Fruit fly (Drosophila melanogaster) whole organism, embryonic: ENCODE data around the gene CG6236.

Experiments used
- Bgb ChIP-seq: fragments of 200-800 bp; sonication (Bioruptor generic); IDR thresholded peaks from 2 replicates; pipeline ENCODE4 v1.3.6; 2022; ENCODE audit warnings: missing biosample characterization, missing genetic modification characterization; ENCODE audit not compliant: partially characterized antibody
- CG10321 ChIP-seq: fragments of 200-800 bp; sonication (Bioruptor generic); IDR thresholded peaks from 2 replicates; pipeline ENCODE4 v1.3.6; 2022; ENCODE audit warnings: missing biosample characterization, missing genetic modification characterization
- CG10543 ChIP-seq: fragments of 200-800 bp; sonication (Bioruptor generic); optimal IDR thresholded peaks from 3 replicates; lab custom pipeline; 2017; ENCODE audit warnings: missing biosample characterization, mild to moderate bottlenecking, missing genetic modification characterization, moderate library complexity
- CG12104 ChIP-seq: fragments of 200-800 bp; sonication (Bioruptor generic); optimal IDR thresholded peaks from 3 replicates; lab custom pipeline; 2016; ENCODE audit warnings: missing biosample characterization, missing genetic modification characterization
- CG14667 ChIP-seq: fragments of 200-800 bp; sonication (Bioruptor generic); IDR thresholded peaks from 2 replicates; pipeline ENCODE4 v1.3.6; 2022; ENCODE audit warnings: missing biosample characterization, missing genetic modification characterization
- CG14710 ChIP-seq: fragments of 200-800 bp; sonication (Bioruptor generic); optimal IDR thresholded peaks from 3 replicates; lab custom pipeline; 2019; ENCODE audit warnings: missing biosample characterization, mild to moderate bottlenecking, missing genetic modification characterization, moderate library complexity
- CG15514 ChIP-seq: fragments of 200-800 bp; sonication (Bioruptor generic); optimal IDR thresholded peaks from 3 replicates; lab custom pipeline; 2017; ENCODE audit warnings: missing biosample characterization, missing genetic modification characterization, mild to moderate bottlenecking, moderate library complexity, missing genetic modification reagents
- CG18599 ChIP-seq: fragments of 200-800 bp; sonication (Bioruptor generic); optimal IDR thresholded peaks from 3 replicates; lab custom pipeline; 2017; ENCODE audit warnings: missing biosample characterization, missing genetic modification characterization, mild to moderate bottlenecking, moderate library complexity, missing genetic modification reagents
- CG31365 ChIP-seq: fragments of 200-800 bp; sonication (Bioruptor generic); optimal IDR thresholded peaks from 2 replicates; lab custom pipeline; 2018; ENCODE audit warnings: missing biosample characterization, mild to moderate bottlenecking, missing genetic modification characterization
- CG33557 ChIP-seq: fragments of 200-800 bp; sonication (Bioruptor generic); optimal IDR thresholded peaks from 2 replicates; lab custom pipeline; 2019; ENCODE audit warnings: missing biosample characterization, mild to moderate bottlenecking, missing genetic modification characterization, moderate library complexity
- CG34224 ChIP-seq: fragments of 200-800 bp; sonication (Bioruptor generic); IDR thresholded peaks from 3 replicates; pipeline ENCODE4 v1.3.6; 2022; ENCODE audit warnings: missing biosample characterization, missing genetic modification characterization; ENCODE audit not compliant: partially characterized antibody
- CG43689 ChIP-seq: fragments of 200-800 bp; sonication (Bioruptor generic); IDR thresholded peaks from 2 replicates; pipeline ENCODE4 v1.3.6; 2022; ENCODE audit warnings: missing biosample characterization, missing genetic modification characterization
- CG4730 ChIP-seq: fragments of 200-800 bp; sonication (Bioruptor generic); IDR thresholded peaks from 2 replicates; pipeline ENCODE4 v1.3.6; 2022; ENCODE audit warnings: missing biosample characterization, missing genetic modification characterization
- CG5180 ChIP-seq: fragments of 200-800 bp; sonication (Bioruptor generic); optimal IDR thresholded peaks from 3 replicates; lab custom pipeline; 2017; ENCODE audit warnings: missing biosample characterization, missing genetic modification characterization, mild to moderate bottlenecking, moderate library complexity, missing genetic modification reagents
- CG6254 ChIP-seq: fragments of 200-800 bp; sonication (Bioruptor generic); optimal IDR thresholded peaks from 3 replicates; lab custom pipeline; 2017; ENCODE audit warnings: mild to moderate bottlenecking, missing biosample characterization, missing genetic modification reagents, missing genetic modification characterization
- CG6272 ChIP-seq: fragments of 200-800 bp; sonication (Bioruptor generic); IDR thresholded peaks from 2 replicates; pipeline ENCODE4 v1.3.6; 2022; ENCODE audit warnings: missing biosample characterization, missing genetic modification characterization
- CG7745 ChIP-seq: fragments of 200-800 bp; sonication (Bioruptor generic); optimal IDR thresholded peaks from 2 replicates; lab custom pipeline; 2018; ENCODE audit warnings: missing biosample characterization, mild to moderate bottlenecking, missing genetic modification characterization, moderate library complexity
- CG7987 ChIP-seq: fragments of 200-800 bp; sonication (Bioruptor generic); optimal IDR thresholded peaks from 2 replicates; lab custom pipeline; 2018; ENCODE audit warnings: missing biosample characterization, mild to moderate bottlenecking, missing genetic modification characterization, moderate library complexity
- CG8944 ChIP-seq: fragments of 200-800 bp; sonication (Bioruptor generic); optimal IDR thresholded peaks from 3 replicates; lab custom pipeline; 2016; ENCODE audit warnings: missing biosample characterization, missing genetic modification characterization
- CG9215 ChIP-seq: fragments of 200-800 bp; sonication (Bioruptor generic); IDR thresholded peaks from 2 replicates; pipeline ENCODE4 v1.3.6; 2022; ENCODE audit warnings: missing biosample characterization, missing genetic modification characterization
- CG9932 ChIP-seq: fragments of 200-800 bp; sonication (Bioruptor generic); IDR thresholded peaks from 2 replicates; pipeline ENCODE4 v1.3.6; 2022; ENCODE audit warnings: missing biosample characterization, missing genetic modification characterization
- Dad ChIP-seq: fragments of 200-800 bp; sonication (Bioruptor generic); optimal IDR thresholded peaks from 3 replicates; lab custom pipeline; 2016; ENCODE audit warnings: missing biosample characterization, missing genetic modification characterization
- Dip2 ChIP-seq: fragments of 200-800 bp; sonication (Bioruptor generic); IDR thresholded peaks from 2 replicates; pipeline ENCODE4 v1.3.6; 2022; ENCODE audit warnings: missing biosample characterization, missing genetic modification characterization
- Dip3 ChIP-seq: fragments of 200-800 bp; sonication (Bioruptor generic); optimal IDR thresholded peaks from 3 replicates; lab custom pipeline; 2016; ENCODE audit warnings: missing biosample characterization, missing genetic modification characterization
- Dref ChIP-seq: fragments of 200-800 bp; sonication (Bioruptor generic); IDR thresholded peaks from 2 replicates; pipeline ENCODE4 v1.3.6; 2022; ENCODE audit warnings: missing biosample characterization, missing genetic modification characterization
- Ets65A ChIP-seq: fragments of 200-800 bp; sonication (Bioruptor generic); peaks from one replicate; lab custom pipeline; 2016; ENCODE audit warnings: missing biosample characterization, missing genetic modification characterization
- Hr3 ChIP-seq: fragments of 200-800 bp; sonication (Bioruptor generic); optimal IDR thresholded peaks from 3 replicates; lab custom pipeline; 2016; ENCODE audit warnings: missing biosample characterization, missing genetic modification characterization
- Hsf ChIP-seq: fragments of 200-800 bp; sonication (Bioruptor generic); optimal IDR thresholded peaks from 3 replicates; lab custom pipeline; 2016; ENCODE audit warnings: missing biosample characterization, missing genetic modification characterization
- Kr ChIP-seq: fragments of 200-800 bp; sonication (Bioruptor generic); optimal IDR thresholded peaks from 2 replicates; lab custom pipeline; 2017; ENCODE audit warnings: missing biosample characterization, mild to moderate bottlenecking, missing genetic modification characterization
- MTF-1 ChIP-seq: fragments of 200-800 bp; sonication (Bioruptor generic); optimal IDR thresholded peaks from 2 replicates; lab custom pipeline; 2018; ENCODE audit warnings: missing biosample characterization, mild to moderate bottlenecking, missing genetic modification characterization, borderline replicate concordance
- NFAT ChIP-seq: fragments of 200-800 bp; sonication (Bioruptor generic); IDR thresholded peaks from 2 replicates; pipeline ENCODE4 v1.3.6; 2022; ENCODE audit warnings: missing biosample characterization, missing genetic modification characterization
- Spps ChIP-seq: fragments of 200-800 bp; sonication (Bioruptor generic); optimal IDR thresholded peaks from 2 replicates; lab custom pipeline; 2018; ENCODE audit warnings: missing biosample characterization, mild to moderate bottlenecking, missing genetic modification characterization
- Taf1 ChIP-seq: fragments of 200-800 bp; sonication (Bioruptor generic); IDR thresholded peaks from 2 replicates; pipeline ENCODE4 v1.3.6; 2022; ENCODE audit warnings: missing biosample characterization, missing genetic modification characterization
- abd-A ChIP-seq: fragments of 200-800 bp; sonication (Bioruptor generic); optimal IDR thresholded peaks from 3 replicates; lab custom pipeline; 2019; ENCODE audit warnings: missing biosample characterization, mild to moderate bottlenecking, missing genetic modification characterization, moderate library complexity
- ase ChIP-seq: fragments of 200-800 bp; sonication (Bioruptor generic); IDR thresholded peaks from 3 replicates; pipeline ENCODE4 v1.3.6; 2022; ENCODE audit warnings: missing biosample characterization, missing genetic modification characterization
- caup ChIP-seq: fragments of 200-800 bp; sonication (Bioruptor generic); optimal IDR thresholded peaks from 3 replicates; lab custom pipeline; 2017; ENCODE audit warnings: missing biosample characterization, mild to moderate bottlenecking, missing genetic modification characterization, moderate library complexity; ENCODE audit not compliant: severe bottlenecking
- esg ChIP-seq: fragments of 200-800 bp; sonication (Bioruptor generic); conservative IDR thresholded peaks from 2 replicates; pipeline ENCODE4 v1.3.6; 2022; ENCODE audit warnings: missing biosample characterization, missing genetic modification characterization
- exex ChIP-seq: fragments of 200-800 bp; sonication (Bioruptor generic); optimal IDR thresholded peaks from 4 replicates; lab custom pipeline; 2018; ENCODE audit warnings: missing biosample characterization, mild to moderate bottlenecking, missing genetic modification characterization, moderate library complexity
- fd96Cb ChIP-seq: fragments of 200-800 bp; sonication (Bioruptor generic); optimal IDR thresholded peaks from 2 replicates; lab custom pipeline; 2018; ENCODE audit warnings: missing biosample characterization, mild to moderate bottlenecking, missing genetic modification characterization, moderate library complexity
- ftz-f1 ChIP-seq: fragments of 200-800 bp; sonication (Bioruptor generic); optimal IDR thresholded peaks from 2 replicates; lab custom pipeline; 2016; ENCODE audit warnings: missing biosample characterization, missing genetic modification characterization
- gce ChIP-seq: fragments of 200-800 bp; sonication (Bioruptor generic); IDR thresholded peaks from 3 replicates; pipeline ENCODE4 v1.3.6; 2022; ENCODE audit warnings: missing biosample characterization, missing genetic modification characterization
- jumu ChIP-seq: fragments of 200-800 bp; sonication (Bioruptor generic); optimal IDR thresholded peaks from 3 replicates; lab custom pipeline; 2016; ENCODE audit warnings: missing biosample characterization, missing genetic modification characterization
- kni ChIP-seq: fragments of 200-800 bp; sonication (Bioruptor generic); optimal IDR thresholded peaks from 3 replicates; lab custom pipeline; 2017; ENCODE audit warnings: mild to moderate bottlenecking, missing biosample characterization, missing genetic modification reagents, missing genetic modification characterization
- p53 ChIP-seq: fragments of 200-800 bp; sonication (Bioruptor generic); optimal IDR thresholded peaks from 2 replicates; lab custom pipeline; 2016; ENCODE audit warnings: missing biosample characterization, missing genetic modification characterization
- pita ChIP-seq: fragments of 200-800 bp; sonication (Bioruptor generic); optimal IDR thresholded peaks from 2 replicates; lab custom pipeline; 2017; ENCODE audit warnings: missing biosample characterization, mild to moderate bottlenecking, missing genetic modification characterization
- sim ChIP-seq: fragments of 200-800 bp; sonication (Bioruptor generic); IDR thresholded peaks from 2 replicates; pipeline ENCODE4 v1.3.6; 2022; ENCODE audit warnings: missing biosample characterization, missing genetic modification characterization
- slbo ChIP-seq: fragments of 200-800 bp; sonication (Bioruptor generic); IDR thresholded peaks from 2 replicates; pipeline ENCODE4 v1.3.6; 2022; ENCODE audit warnings: missing biosample characterization, missing genetic modification characterization
- ssp ChIP-seq: fragments of 200-800 bp; sonication (Bioruptor generic); IDR thresholded peaks from 2 replicates; pipeline ENCODE4 v1.3.6; 2022; ENCODE audit warnings: missing biosample characterization, missing genetic modification characterization
- sug ChIP-seq: fragments of 200-800 bp; optimal IDR thresholded peaks from 2 replicates; lab custom pipeline; 2019; ENCODE audit warnings: missing biosample characterization, mild to moderate bottlenecking, missing genetic modification characterization, moderate library complexity
- twi ChIP-seq: fragments of 200-800 bp; optimal IDR thresholded peaks from 2 replicates; lab custom pipeline; 2019; ENCODE audit warnings: missing biosample characterization, mild to moderate bottlenecking, missing genetic modification characterization, moderate library complexity
- wek ChIP-seq: fragments of 200-800 bp; sonication (Bioruptor generic); optimal IDR thresholded peaks from 3 replicates; lab custom pipeline; 2018; ENCODE audit warnings: missing biosample characterization, mild to moderate bottlenecking, missing genetic modification characterization, moderate library complexity

The CG6236 gene

dm6 chr3R:15291551-15292223 is 36.4 kb downstream of the CG6236 start (continued):
- TF ChIP-seq CG10321 (GFP tag; lab: Robert Waterston, UW) (no peak), CG8944 (GFP tag; lab: Kevin White, UChicago) (no peak), MTF-1 (GFP tag; lab: Kevin White, UChicago) (no peak), CG10543 (GFP tag; lab: Kevin White, UChicago) (no peak), Dad (GFP tag; lab: Kevin White, UChicago) (no peak), sim (GFP tag; lab: Robert Waterston, UW) (no peak), CG5180 (no peak), esg (GFP tag; lab: Robert Waterston, UW) (no peak), Dref (GFP tag; lab: Robert Waterston, UW) (no peak), ase (GFP tag; lab: Robert Waterston, UW) (no peak), CG12104 (no peak), CG15514 (GFP tag; lab: Kevin White, UChicago) (no peak), abd-A (tag; lab: Kevin White, UChicago) (no peak), Taf1 (GFP tag; lab: Robert Waterston, UW) (no peak), CG33557 (GFP tag; lab: Kevin White, UChicago) (no peak), gce (GFP tag; lab: Robert Waterston, UW) (no peak), CG9932 (GFP tag; lab: Robert Waterston, UW) (no peak), caup (no peak), jumu (GFP tag; lab: Kevin White, UChicago) (no peak), CG6254 (GFP tag; lab: Kevin White, UChicago) (peak; percentile 99), Spps (tag; lab: Kevin White, UChicago) (no peak), ssp (GFP tag; lab: Robert Waterston, UW) (no peak), pita (no peak), CG18599 (GFP tag; lab: Kevin White, UChicago) (peak; percentile 44), CG34224 (GFP tag; lab: Robert Waterston, UW) (no peak), CG6272 (GFP tag; lab: Robert Waterston, UW) (no peak), NFAT (GFP tag; lab: Robert Waterston, UW) (no peak), fd96Cb (tag; lab: Kevin White, UChicago) (no peak), ftz-f1 (GFP tag; lab: Kevin White, UChicago) (no peak), twi (tag; lab: Kevin White, UChicago) (no peak), CG14710 (tag; lab: Kevin White, UChicago) (no peak), exex (tag; lab: Kevin White, UChicago) (peak; percentile 10), CG14667 (GFP tag; lab: Robert Waterston, UW) (no peak), Ets65A (no peak), Bgb (GFP tag; lab: Robert Waterston, UW) (no peak), CG43689 (GFP tag; lab: Robert Waterston, UW) (no peak), CG4730 (GFP tag; lab: Robert Waterston, UW) (no peak), slbo (GFP tag; lab: Robert Waterston, UW) (no peak), Dip2 (GFP tag; lab: Robert Waterston, UW) (no peak), Hr3 (GFP tag; lab: Kevin White, UChicago) (no peak), CG31365 (no peak), CG7987 (GFP tag; lab: Kevin White, UChicago) (no peak), CG9215 (no peak), Dip3 (GFP tag; lab: Kevin White, UChicago) (no peak), p53 (GFP tag; lab: Kevin White, UChicago) (no peak), Hsf (no peak), Kr (GFP tag; lab: Kevin White, UChicago) (peak; percentile 20), sug (tag; lab: Kevin White, UChicago) (peak; percentile 33), wek (GFP tag; lab: Kevin White, UChicago) (no peak), CG7745 (tag; lab: Kevin White, UChicago) (no peak), kni (GFP tag; lab: Kevin White, UChicago) (peak; percentile 47)
